Fruit fly (Drosophila melanogaster): ENCODE data around the gene Cnx99A.

The Cnx99A gene

dm6 chr3R:29313070-29313469 is 6.4 kb downstream of the Cnx99A start (continued):
- TF ChIP-seq ewg (GFP tag; optimal IDR thresholded peaks at IDR 0.05) (no peak), Aef1 (GFP tag; IDR thresholded peaks at IDR 0.05) (no peak), Lim3 (GFP tag; IDR thresholded peaks at IDR 0.05) (no peak), otp (GFP tag; IDR thresholded peaks at IDR 0.05) (no peak), slp2 (GFP tag; optimal IDR thresholded peaks at IDR 0.05) (no peak), CG8388 (GFP tag; optimal IDR thresholded peaks at IDR 0.05) (no peak), CG32532 (GFP tag; IDR thresholded peaks at IDR 0.05) (peak; percentile 7; the same call in 1 of the 2 replicates), Opbp (GFP tag; IDR thresholded peaks at IDR 0.05; ENCODE audit: partially characterized antibody) (0 out of 3 replicates have a peak, but pooled peaks have one; percentile 32), jumu (GFP tag; optimal IDR thresholded peaks at IDR 0.05) (no peak), Bgb (GFP tag; IDR thresholded peaks at IDR 0.05; ENCODE audit: partially characterized antibody) (peak; percentile 81), Rfx (GFP tag; IDR thresholded peaks at IDR 0.05) (peak; percentile 44; the same call in 1 of the 2 replicates), E2f2 (GFP tag; IDR thresholded peaks at IDR 0.05) (peak; percentile 17; the same call in 1 of the 2 replicates), CG2199 (GFP tag; IDR thresholded peaks at IDR 0.05) (peak; percentile 73; the same call in 2 of the 3 replicates), CG6854 (GFP tag; optimal IDR thresholded peaks at IDR 0.05) (no peak), CG3847 (GFP tag; IDR thresholded peaks at IDR 0.05) (peak; percentile 12; the same call in 1 of the 2 replicates), Hsf (GFP tag; optimal IDR thresholded peaks at IDR 0.05) (peak; percentile 8), Dp (GFP tag; optimal IDR thresholded peaks at IDR 0.05) (peak; percentile 6), Vsx1 (GFP tag; optimal IDR thresholded peaks at IDR 0.05) (no peak), cas (GFP tag; IDR thresholded peaks at IDR 0.05) (no peak), pita (GFP tag; optimal IDR thresholded peaks at IDR 0.05) (peak; percentile 42), CG16863 (GFP tag; optimal IDR thresholded peaks at IDR 0.05) (no peak), shn (GFP tag; optimal IDR thresholded peaks at IDR 0.05) (no peak), CG2712 (tag; optimal IDR thresholded peaks at IDR 0.05) (peak; percentile 94), CG9437 (GFP tag; optimal IDR thresholded peaks at IDR 0.05) (no peak), Ets65A (GFP tag) (peak; percentile 46), gcm (GFP tag; optimal IDR thresholded peaks at IDR 0.05) (no peak), CG11560 (tag; IDR thresholded peaks at IDR 0.05) (no peak), Usf (GFP tag; optimal IDR thresholded peaks at IDR 0.05) (no peak), prd (optimal IDR thresholded peaks at IDR 0.05) (no peak), prd (GFP tag; IDR thresholded peaks at IDR 0.05) (no peak), CTCF (GFP tag; optimal IDR thresholded peaks at IDR 0.05) (peak; percentile 93), CG1529 (GFP tag; optimal IDR thresholded peaks at IDR 0.05) (no peak), sens (GFP tag) (peak; percentile 68), cato (GFP tag; optimal IDR thresholded peaks at IDR 0.05; ENCODE audit: borderline replicate concordance) (no peak), sob (GFP tag; IDR thresholded peaks at IDR 0.05) (0 out of 2 replicates have a peak, but pooled peaks have one; percentile 33), gem (tag; optimal IDR thresholded peaks at IDR 0.05) (no peak), amos (GFP tag; IDR thresholded peaks at IDR 0.05; ENCODE audit: partially characterized antibody) (peak; percentile 76), yki (optimal IDR thresholded peaks at IDR 0.05) (peak; percentile 19), nerfin-2 (GFP tag; IDR thresholded peaks at IDR 0.05; ENCODE audit: partially characterized antibody) (no peak), Nf-YC (tag; optimal IDR thresholded peaks at IDR 0.05) (no peak), inv (GFP tag; IDR thresholded peaks at IDR 0.05; ENCODE audit: partially characterized antibody) (0 out of 2 replicates have a peak, but pooled peaks have one; percentile 10), Fer1 (GFP tag; optimal IDR thresholded peaks at IDR 0.05) (no peak)

dm6 chr3R:29311177-29311576 is 8.3 kb downstream of the Cnx99A start:
- TF ChIP-seq ham (GFP tag; IDR thresholded peaks at IDR 0.05) (no peak), sim (GFP tag; IDR thresholded peaks at IDR 0.05) (no peak), dimm (GFP tag; IDR thresholded peaks at IDR 0.05) (no peak), Rx (GFP tag; IDR thresholded peaks at IDR 0.05) (no peak), CG2129 (GFP tag; IDR thresholded peaks at IDR 0.05; ENCODE audit: partially characterized antibody) (no peak), CG13624 (GFP tag; optimal IDR thresholded peaks at IDR 0.05) (no peak), CG31224 (GFP tag; IDR thresholded peaks at IDR 0.05) (no peak), wdn (GFP tag; IDR thresholded peaks at IDR 0.05) (no peak), gce (GFP tag; IDR thresholded peaks at IDR 0.05) (no peak), CG10366 (GFP tag; IDR thresholded peaks at IDR 0.05) (no peak), Nf-YA (GFP tag; IDR thresholded peaks at IDR 0.05) (no peak), psq (GFP tag; optimal IDR thresholded peaks at IDR 0.05) (no peak), ranshi (GFP tag; IDR thresholded peaks at IDR 0.05) (no peak), CG42726 (GFP tag; IDR thresholded peaks at IDR 0.05; ENCODE audit: partially characterized antibody) (no peak)
